Worm (Caenorhabditis elegans) whole organism, L2 larva: ENCODE data around the gene yap-1.

Experiments used
- lin-13 ChIP-seq: fragments of 150-350 bp; optimal IDR thresholded peaks from 2 replicates; lab custom pipeline; 2014; ENCODE audit warnings: missing biosample characterization, missing genetic modification reagents, missing genetic modification characterization
- peb-1 ChIP-seq: fragments of 150-350 bp; optimal IDR thresholded peaks from 2 replicates; lab custom pipeline; 2014; ENCODE audit warnings: missing biosample characterization, missing genetic modification characterization
- unc-62 ChIP-seq: fragments of 150-350 bp; optimal IDR thresholded peaks from 2 replicates; lab custom pipeline; 2014; ENCODE audit warnings: missing biosample characterization, missing genetic modification reagents, missing genetic modification characterization

DNA sequence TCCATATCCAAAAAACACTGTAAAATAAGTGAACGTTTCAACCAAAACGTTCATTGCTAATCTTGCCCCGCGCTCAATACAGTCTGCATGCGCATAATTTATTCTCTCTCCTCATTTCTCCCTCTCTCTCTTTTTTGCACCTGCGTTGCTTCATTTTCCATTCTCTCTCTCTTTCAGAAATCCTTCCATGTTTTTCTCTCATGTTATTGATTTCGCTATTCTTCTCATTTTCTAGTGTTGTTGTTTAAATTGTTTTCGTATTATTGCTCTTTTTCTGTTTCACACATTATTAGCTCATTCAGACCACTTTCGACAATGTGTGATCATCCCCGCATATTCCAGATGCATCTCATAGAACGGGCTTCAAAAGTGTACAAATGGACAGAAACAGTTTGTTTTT, 10.0 kb upstream of the yap-1 start, which contains the start of gene phf-31:
- TF ChIP-seq lin-13 (GFP tag; lab: Kevin White, UChicago): no peak
- no peak for TF ChIP-seq unc-62 (GFP tag; lab: Kevin White, UChicago)
- TF ChIP-seq peb-1 (tag; lab: Kevin White, UChicago): no peak
